Fruit fly (Drosophila melanogaster): Measurements from ENCODE around the gene Dsk.
A peak's percentile ranks its signal among the peaks of the same experiment; 100 is the strongest.

Dsk gene

DNA sequence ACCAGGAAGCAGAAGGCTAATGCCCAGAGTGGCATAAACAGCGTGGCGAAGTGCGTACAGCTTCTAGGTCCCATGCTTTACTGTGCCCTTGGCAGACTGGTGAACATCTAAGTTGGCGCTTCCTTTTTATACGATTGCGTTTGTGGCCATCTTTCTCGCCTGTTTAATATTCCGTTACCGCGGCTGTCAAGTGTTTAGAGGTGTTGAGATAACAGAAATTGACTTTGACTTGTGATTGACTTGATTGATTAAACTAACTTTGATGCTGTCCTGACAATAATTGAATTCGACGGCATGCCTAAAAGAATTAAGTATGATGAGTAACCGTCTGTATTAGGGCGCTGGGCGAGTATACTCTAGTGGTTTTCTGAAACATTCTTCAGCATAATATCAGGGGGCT, at the start of gene Dsk:
Dsk (minus strand) TSS at position 101 of the 400 bp plus-strand sequence.
- TF ChIP-seq Clk (GFP tag; optimal IDR thresholded peaks at IDR 0.05) (no peak), pad (GFP tag; optimal IDR thresholded peaks at IDR 0.05) (no peak), CG33017 (tag; optimal IDR thresholded peaks at IDR 0.05) (no peak), CG11617 (GFP tag; optimal IDR thresholded peaks at IDR 0.05) (no peak), CG7101 (tag; optimal IDR thresholded peaks at IDR 0.05) (no peak), CG7045 (GFP tag; optimal IDR thresholded peaks at IDR 0.05) (no peak), CG12768 (GFP tag; optimal IDR thresholded peaks at IDR 0.05) (no peak), CG14711 (tag; optimal IDR thresholded peaks at IDR 0.05) (no peak), tj (GFP tag; optimal IDR thresholded peaks at IDR 0.05) (no peak)

dm6 chr3R:4236534-4236933, 46.5 kb upstream of the Dsk start:
- TF ChIP-seq CG14711 (tag; optimal IDR thresholded peaks at IDR 0.05) = no peak
- no peak for TF ChIP-seq CG11617 (GFP tag; optimal IDR thresholded peaks at IDR 0.05)
- no peak for TF ChIP-seq pad (GFP tag; optimal IDR thresholded peaks at IDR 0.05)
- peak; percentile 56 for TF ChIP-seq CG12768 (GFP tag; optimal IDR thresholded peaks at IDR 0.05)
- no peak for TF ChIP-seq tj (GFP tag; optimal IDR thresholded peaks at IDR 0.05)
- no peak for TF ChIP-seq ovo (GFP tag; optimal IDR thresholded peaks at IDR 0.05)
- TF ChIP-seq CG7045 (GFP tag; optimal IDR thresholded peaks at IDR 0.05) = peak; percentile 10
- no peak for TF ChIP-seq Hr96 (GFP tag; optimal IDR thresholded peaks at IDR 0.05)
- TF ChIP-seq CG5204 (GFP tag; optimal IDR thresholded peaks at IDR 0.05) = no peak
- TF ChIP-seq Clk (GFP tag; optimal IDR thresholded peaks at IDR 0.05) = no peak
- TF ChIP-seq Crg-1 (GFP tag; optimal IDR thresholded peaks at IDR 0.05) = no peak
- no peak for TF ChIP-seq CG1620 (GFP tag; optimal IDR thresholded peaks at IDR 0.05)
- TF ChIP-seq CG7101 (tag; optimal IDR thresholded peaks at IDR 0.05) = no peak
- no peak for TF ChIP-seq cnc (optimal IDR thresholded peaks at IDR 0.05)
- TF ChIP-seq CG33017 (tag; optimal IDR thresholded peaks at IDR 0.05) = peak; percentile 22
- TF ChIP-seq bab1 (GFP tag; optimal IDR thresholded peaks at IDR 0.05) = no peak
- peak; percentile 18 for TF ChIP-seq Mnt (GFP tag; optimal IDR thresholded peaks at IDR 0.05)
- TF ChIP-seq kay (GFP tag; ENCODE audit: borderline replicate concordance) = no peak
- no peak for TF ChIP-seq toe (GFP tag; optimal IDR thresholded peaks at IDR 0.05)
- TF ChIP-seq cic (GFP tag; optimal IDR thresholded peaks at IDR 0.05) = peak; percentile 58

DNA sequence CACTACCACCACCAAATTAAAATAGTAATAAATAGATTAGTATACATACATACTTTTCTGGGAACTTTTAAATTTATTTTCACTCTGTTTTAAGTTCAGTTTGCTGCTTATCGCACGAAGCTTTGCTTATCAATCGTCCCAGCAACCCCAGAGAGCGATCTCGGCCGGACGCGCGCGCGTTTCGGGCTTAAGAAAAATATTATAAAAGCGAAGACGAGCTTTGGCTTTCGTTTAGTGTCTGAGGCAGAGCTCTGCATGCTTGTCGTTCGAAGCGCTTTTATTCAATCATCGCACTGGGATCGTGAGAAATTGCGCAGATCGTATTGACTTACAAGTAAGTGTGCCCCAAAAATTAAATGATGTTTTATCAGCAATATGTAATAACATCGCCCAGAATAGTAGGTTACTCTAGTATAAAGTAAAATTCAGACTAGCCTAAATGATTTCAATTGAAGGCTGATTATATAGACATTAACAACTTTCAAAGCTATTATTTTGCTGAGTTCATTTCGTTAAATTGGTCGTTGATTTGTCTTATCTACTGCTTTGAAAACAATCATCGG, 45.0 kb upstream of the Dsk start, which contains the start of gene Gel:
Gel (plus strand) TSS at position 227 of the 563 bp plus-strand sequence.
- TF ChIP-seq ovo (GFP tag; optimal IDR thresholded peaks at IDR 0.05) = no peak
- peak; percentile 53 for TF ChIP-seq cic (GFP tag; optimal IDR thresholded peaks at IDR 0.05)
- TF ChIP-seq Mnt (GFP tag; optimal IDR thresholded peaks at IDR 0.05) = peak; percentile 15

- no peak for TF ChIP-seq CG5204 (GFP tag; optimal IDR thresholded peaks at IDR 0.05)
These were observed 42.9 kb upstream of the Dsk start, which contains the start of gene abs for dm6 chr3R:4233018-4233385. abs (plus strand) TSS chr3R:4233047.

DNA sequence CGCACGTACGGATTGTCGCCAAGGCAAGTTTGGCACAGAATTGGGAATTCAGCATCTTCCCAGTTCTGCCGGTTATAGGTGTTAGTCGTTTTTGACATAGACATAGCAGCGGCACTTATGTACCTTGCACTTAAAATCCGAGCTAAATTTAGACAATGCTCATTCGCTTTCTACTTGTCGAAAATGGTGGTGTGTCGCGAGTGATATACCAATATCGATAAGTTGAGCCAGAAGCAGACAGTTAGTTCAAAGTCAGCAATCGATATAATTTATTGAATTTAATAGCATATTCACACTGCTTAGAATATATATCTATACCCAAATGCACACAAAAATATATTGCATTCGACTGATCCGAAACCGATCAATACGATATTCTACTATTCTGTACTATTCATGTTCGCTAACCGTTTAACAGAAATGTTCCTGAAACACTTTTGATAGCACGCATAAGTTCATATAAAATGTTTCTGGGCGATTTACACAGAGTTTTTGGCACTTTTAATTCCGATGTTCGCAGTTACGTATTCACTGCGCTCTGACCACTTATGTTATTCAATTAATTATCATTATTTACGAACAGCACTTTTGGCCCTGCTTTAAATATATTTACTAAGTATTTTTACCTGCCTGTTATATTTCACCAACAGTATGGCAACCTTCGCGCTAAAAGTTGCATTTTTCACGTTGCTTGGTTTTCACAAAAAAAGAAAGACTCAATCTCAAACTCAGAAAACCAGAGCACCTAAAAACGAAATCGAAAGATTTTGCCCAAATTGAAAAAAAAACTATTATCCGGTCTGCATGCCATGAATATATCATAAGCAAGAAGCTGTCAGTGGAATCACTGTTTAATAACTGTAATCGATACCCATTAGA, 42.3 kb upstream of the Dsk start, which contains the start of gene CG14641:
CG14641 (minus strand) TSS at position 204 of the 879 bp plus-strand sequence.
- TF ChIP-seq bab1 (GFP tag; optimal IDR thresholded peaks at IDR 0.05) (peak; percentile 36), CG11617 (GFP tag; optimal IDR thresholded peaks at IDR 0.05) (no peak), CG14711 (tag; optimal IDR thresholded peaks at IDR 0.05) (no peak), toe (GFP tag; optimal IDR thresholded peaks at IDR 0.05) (peak; percentile 32)

dm6 chr3R:4229137-4229764, 39.2 kb upstream of the Dsk start, which contains the start of gene DhpD:
DhpD (minus strand) TSS chr3R:4229238.
- TF ChIP-seq Hr96 (GFP tag; optimal IDR thresholded peaks at IDR 0.05) = peak; percentile 77
- peak; percentile 77 for TF ChIP-seq CG14711 (tag; optimal IDR thresholded peaks at IDR 0.05)
- TF ChIP-seq CG7045 (GFP tag; optimal IDR thresholded peaks at IDR 0.05) = peak; percentile 75
- peak; percentile 82 for TF ChIP-seq CG11617 (GFP tag; optimal IDR thresholded peaks at IDR 0.05)
- TF ChIP-seq kay (GFP tag; ENCODE audit: borderline replicate concordance) = no peak
- peak; percentile 82 for TF ChIP-seq CG5204 (GFP tag; optimal IDR thresholded peaks at IDR 0.05)
- TF ChIP-seq cnc (optimal IDR thresholded peaks at IDR 0.05) = no peak
- TF ChIP-seq CG12768 (GFP tag; optimal IDR thresholded peaks at IDR 0.05) = peak; percentile 80
- TF ChIP-seq Clk (GFP tag; optimal IDR thresholded peaks at IDR 0.05) = peak; percentile 38
- TF ChIP-seq CG1620 (GFP tag; optimal IDR thresholded peaks at IDR 0.05) = peak; percentile 80
- TF ChIP-seq toe (GFP tag; optimal IDR thresholded peaks at IDR 0.05) = peak; percentile 83
- peak; percentile 71 for TF ChIP-seq pad (GFP tag; optimal IDR thresholded peaks at IDR 0.05)
- TF ChIP-seq bab1 (GFP tag; optimal IDR thresholded peaks at IDR 0.05) = peak; percentile 91
- peak; percentile 36 for TF ChIP-seq Crg-1 (GFP tag; optimal IDR thresholded peaks at IDR 0.05)
- peak; percentile 79 for TF ChIP-seq CG33017 (tag; optimal IDR thresholded peaks at IDR 0.05)
- TF ChIP-seq ovo (GFP tag; optimal IDR thresholded peaks at IDR 0.05) = peak; percentile 55
- peak; percentile 88 for TF ChIP-seq CG7101 (tag; optimal IDR thresholded peaks at IDR 0.05)
- TF ChIP-seq tj (GFP tag; optimal IDR thresholded peaks at IDR 0.05) = peak; percentile 51
- no peak for TF ChIP-seq cic (GFP tag; optimal IDR thresholded peaks at IDR 0.05)
- TF ChIP-seq Mnt (GFP tag; optimal IDR thresholded peaks at IDR 0.05) = peak; percentile 71
